Fruit fly (Drosophila melanogaster) whole organism, embryonic: ENCODE measurements around the gene CG33332.

Source experiments
- BEAF-32 ChIP-seq: fragments of 200-800 bp; sonication (Bioruptor generic); optimal IDR thresholded peaks from 3 replicates; lab custom pipeline; 2017; ENCODE audit warnings: missing biosample characterization, missing genetic modification characterization, mild to moderate bottlenecking, moderate library complexity, missing genetic modification reagents
- Bgb ChIP-seq: fragments of 200-800 bp; sonication (Bioruptor generic); IDR thresholded peaks from 2 replicates; pipeline ENCODE4 v1.3.6; 2022; ENCODE audit warnings: missing biosample characterization, missing genetic modification characterization; ENCODE audit not compliant: partially characterized antibody
- CG12104 ChIP-seq: fragments of 200-800 bp; sonication (Bioruptor generic); optimal IDR thresholded peaks from 3 replicates; lab custom pipeline; 2016; ENCODE audit warnings: missing biosample characterization, missing genetic modification characterization
- CG13287 ChIP-seq: fragments of 200-800 bp; sonication (Bioruptor generic); IDR thresholded peaks from 2 replicates; pipeline ENCODE4 v1.3.6; 2022; ENCODE audit warnings: missing biosample characterization, missing genetic modification characterization; ENCODE audit not compliant: partially characterized antibody
- CG15073 ChIP-seq: fragments of 200-800 bp; sonication (Bioruptor generic); optimal IDR thresholded peaks from 2 replicates; lab custom pipeline; 2016; ENCODE audit warnings: missing biosample characterization, missing genetic modification characterization
- CG15514 ChIP-seq: fragments of 200-800 bp; sonication (Bioruptor generic); optimal IDR thresholded peaks from 3 replicates; lab custom pipeline; 2017; ENCODE audit warnings: missing biosample characterization, missing genetic modification characterization, mild to moderate bottlenecking, moderate library complexity, missing genetic modification reagents
- CG17359 ChIP-seq: fragments of 200-800 bp; sonication (Bioruptor generic); optimal IDR thresholded peaks from 3 replicates; lab custom pipeline; 2018; ENCODE audit warnings: missing biosample characterization, mild to moderate bottlenecking, missing genetic modification characterization, moderate library complexity
- CG17385 ChIP-seq: fragments of 200-800 bp; sonication (Bioruptor generic); optimal IDR thresholded peaks from 3 replicates; lab custom pipeline; 2018; ENCODE audit warnings: missing biosample characterization, mild to moderate bottlenecking, missing genetic modification characterization
- CG17568 ChIP-seq: fragments of 200-800 bp; sonication (Bioruptor generic); optimal IDR thresholded peaks from 2 replicates; lab custom pipeline; 2018; ENCODE audit warnings: missing biosample characterization, mild to moderate bottlenecking, missing genetic modification characterization, moderate library complexity
- CG17612 ChIP-seq: fragments of 200-800 bp; sonication (Bioruptor generic); IDR thresholded peaks from 2 replicates; pipeline ENCODE4 v1.3.6; 2022; ENCODE audit warnings: missing biosample characterization, missing genetic modification characterization
- CG2116 ChIP-seq: fragments of 200-800 bp; sonication (Bioruptor generic); optimal IDR thresholded peaks from 3 replicates; lab custom pipeline; 2018; ENCODE audit warnings: missing biosample characterization, mild to moderate bottlenecking, missing genetic modification characterization
- CG32772 ChIP-seq: fragments of 200-800 bp; sonication (Bioruptor generic); IDR thresholded peaks from 2 replicates; pipeline ENCODE4 v1.3.6; 2022; ENCODE audit warnings: missing biosample characterization, missing genetic modification characterization
- CG34422 ChIP-seq: fragments of 200-800 bp; sonication (Bioruptor generic); IDR thresholded peaks from 3 replicates; pipeline ENCODE4 v1.3.6; 2022; ENCODE audit warnings: missing biosample characterization, missing genetic modification characterization
- CG4854 ChIP-seq: fragments of 200-800 bp; sonication (Bioruptor generic); optimal IDR thresholded peaks from 2 replicates; lab custom pipeline; 2016; ENCODE audit warnings: missing biosample characterization, missing genetic modification characterization, inconsistent platforms
- CG5953 ChIP-seq: fragments of 200-800 bp; sonication (Bioruptor generic); IDR thresholded peaks from 2 replicates; pipeline ENCODE4 v1.3.6; 2022; ENCODE audit warnings: missing biosample characterization, missing genetic modification characterization
- CG6175 ChIP-seq: fragments of 200-800 bp; sonication (Bioruptor generic); IDR thresholded peaks from 3 replicates; pipeline ENCODE4 v1.3.6; 2022; ENCODE audit warnings: missing biosample characterization, missing genetic modification characterization
- CG6272 ChIP-seq: fragments of 200-800 bp; sonication (Bioruptor generic); IDR thresholded peaks from 2 replicates; pipeline ENCODE4 v1.3.6; 2022; ENCODE audit warnings: missing biosample characterization, missing genetic modification characterization
- CG6689 ChIP-seq: fragments of 200-800 bp; sonication (Bioruptor generic); IDR thresholded peaks from 2 replicates; pipeline ENCODE4 v1.3.6; 2022; ENCODE audit warnings: missing biosample characterization, missing genetic modification characterization
- CG7745 ChIP-seq: fragments of 200-800 bp; sonication (Bioruptor generic); optimal IDR thresholded peaks from 2 replicates; lab custom pipeline; 2018; ENCODE audit warnings: missing biosample characterization, mild to moderate bottlenecking, missing genetic modification characterization, moderate library complexity
- CG8478 ChIP-seq: fragments of >200 bp; optimal IDR thresholded peaks from 2 replicates; lab custom pipeline; 2018
- CrebB ChIP-seq: fragments of 200-800 bp; sonication (Bioruptor generic); optimal IDR thresholded peaks from 3 replicates; lab custom pipeline; 2018; ENCODE audit warnings: missing biosample characterization, mild to moderate bottlenecking, missing genetic modification characterization
- D ChIP-seq, 2 experiments: fragments of 200-800 bp in 1 of 2; fragments of >200 bp in 1 of 2; sonication (Bioruptor generic) in 1 of 2; optimal IDR thresholded peaks; 2 replicates in 1 of 2; 3 replicates in 1 of 2; lab custom pipeline; 2017; ENCODE audit warnings: mild to moderate bottlenecking in 1 of 2, missing biosample characterization in 1 of 2, missing genetic modification characterization in 1 of 2, missing genetic modification reagents in 1 of 2
- Dll ChIP-seq: fragments of 200-800 bp; sonication (Bioruptor generic); IDR thresholded peaks from 4 replicates; pipeline ENCODE4 v1.3.6; 2022; ENCODE audit warnings: missing biosample characterization, missing genetic modification characterization; ENCODE audit not compliant: partially characterized antibody
- Dp ChIP-seq: fragments of 200-800 bp; sonication (Bioruptor generic); optimal IDR thresholded peaks from 2 replicates; lab custom pipeline; 2018; ENCODE audit warnings: missing biosample characterization, mild to moderate bottlenecking, missing genetic modification characterization, moderate library complexity
- Elba2 ChIP-seq: fragments of 200-800 bp; sonication (Bioruptor generic); optimal IDR thresholded peaks from 3 replicates; lab custom pipeline; 2016; ENCODE audit warnings: missing biosample characterization, missing genetic modification characterization
- Fer1 ChIP-seq: fragments of 200-800 bp; sonication (Bioruptor generic); optimal IDR thresholded peaks from 2 replicates; lab custom pipeline; 2017; ENCODE audit warnings: missing biosample characterization, mild to moderate bottlenecking, missing genetic modification characterization
- Hmr ChIP-seq: fragments of 200-800 bp; sonication (Bioruptor generic); optimal IDR thresholded peaks from 3 replicates; lab custom pipeline; 2017; ENCODE audit warnings: mild to moderate bottlenecking, missing biosample characterization, missing genetic modification reagents, missing genetic modification characterization
- Lpt ChIP-seq: fragments of >200 bp; optimal IDR thresholded peaks from 2 replicates; lab custom pipeline; 2018; ENCODE audit warnings: missing biosample characterization, missing genetic modification characterization
- Myb ChIP-seq: fragments of 200-800 bp; sonication (Bioruptor generic); optimal IDR thresholded peaks from 2 replicates; lab custom pipeline; 2016; ENCODE audit warnings: missing biosample characterization, missing genetic modification characterization
- NfI ChIP-seq: fragments of 200-800 bp; sonication (Bioruptor generic); optimal IDR thresholded peaks from 3 replicates; lab custom pipeline; 2018; ENCODE audit warnings: missing biosample characterization, mild to moderate bottlenecking, missing genetic modification characterization, moderate library complexity
- Sin3A ChIP-seq: fragments of >200 bp; optimal IDR thresholded peaks from 2 replicates; lab custom pipeline; 2018
- Sry-δ ChIP-seq: fragments of 200-800 bp; sonication (Bioruptor generic); optimal IDR thresholded peaks from 2 replicates; lab custom pipeline; 2016; ENCODE audit warnings: missing biosample characterization, missing genetic modification characterization
- Usf ChIP-seq: fragments of 200-800 bp; sonication (Bioruptor generic); optimal IDR thresholded peaks from 2 replicates; lab custom pipeline; 2017; ENCODE audit warnings: missing genotype, missing biosample characterization, missing genetic modification characterization
- amos ChIP-seq: fragments of 200-800 bp; sonication (Bioruptor generic); IDR thresholded peaks from 2 replicates; pipeline ENCODE4 v1.3.6; 2022; ENCODE audit warnings: missing biosample characterization, missing genetic modification characterization; ENCODE audit not compliant: partially characterized antibody
- cato ChIP-seq: fragments of 200-800 bp; sonication (Bioruptor generic); optimal IDR thresholded peaks from 2 replicates; lab custom pipeline; 2016; ENCODE audit warnings: missing biosample characterization, missing genetic modification characterization, borderline replicate concordance
- ci ChIP-seq: fragments of 200-800 bp; sonication (Bioruptor generic); IDR thresholded peaks from 3 replicates; pipeline ENCODE4 v1.3.6; 2022; ENCODE audit warnings: missing biosample characterization, missing genetic modification characterization
- cwo ChIP-seq: fragments of 200-800 bp; sonication (Bioruptor generic); optimal IDR thresholded peaks from 3 replicates; lab custom pipeline; 2017; ENCODE audit warnings: missing biosample characterization, missing genetic modification characterization, mild to moderate bottlenecking, moderate library complexity, missing genetic modification reagents
- dati ChIP-seq: fragments of 200-800 bp; sonication (Bioruptor generic); IDR thresholded peaks from 2 replicates; pipeline ENCODE4 v1.3.6; 2022; ENCODE audit warnings: missing biosample characterization, missing genetic modification characterization
- dmrt99B ChIP-seq: fragments of 200-800 bp; sonication (Bioruptor generic); optimal IDR thresholded peaks from 2 replicates; lab custom pipeline; 2018; ENCODE audit warnings: missing biosample characterization, mild to moderate bottlenecking, missing genetic modification characterization, moderate library complexity
- ftz-f1 ChIP-seq: fragments of 200-800 bp; sonication (Bioruptor generic); optimal IDR thresholded peaks from 2 replicates; lab custom pipeline; 2016; ENCODE audit warnings: missing biosample characterization, missing genetic modification characterization
- gt ChIP-seq: fragments of 200-800 bp; sonication (Bioruptor generic); IDR thresholded peaks from 2 replicates; pipeline ENCODE4 v1.3.6; 2022; ENCODE audit warnings: missing biosample characterization, missing genetic modification characterization
- hbn ChIP-seq: fragments of 200-800 bp; sonication (Bioruptor generic); IDR thresholded peaks from 2 replicates; pipeline ENCODE4 v1.3.6; 2022; ENCODE audit warnings: missing biosample characterization, missing genetic modification characterization; ENCODE audit not compliant: partially characterized antibody
- mld ChIP-seq: fragments of 200-800 bp; sonication (Bioruptor generic); IDR thresholded peaks from 3 replicates; pipeline ENCODE4 v1.3.6; 2022; ENCODE audit warnings: missing biosample characterization, missing genetic modification characterization; ENCODE audit not compliant: partially characterized antibody
- nmo ChIP-seq: fragments of 200-800 bp; sonication (Bioruptor generic); optimal IDR thresholded peaks from 2 replicates; lab custom pipeline; 2018; ENCODE audit warnings: missing biosample characterization, mild to moderate bottlenecking, missing genetic modification characterization, moderate library complexity
- otp ChIP-seq: fragments of 200-800 bp; sonication (Bioruptor generic); IDR thresholded peaks from 3 replicates; pipeline ENCODE4, ENCODE4 v1.3.6; 2022; ENCODE audit warnings: missing biosample characterization, missing genetic modification characterization
- psq ChIP-seq: fragments of 200-800 bp; sonication (Bioruptor generic); optimal IDR thresholded peaks from 2 replicates; lab custom pipeline; 2017; ENCODE audit warnings: missing biosample characterization, missing genetic modification characterization
- repo ChIP-seq: fragments of 200-800 bp; sonication (Bioruptor generic); optimal IDR thresholded peaks from 2 replicates; lab custom pipeline; 2016; ENCODE audit warnings: missing biosample characterization, missing genetic modification characterization
- sim ChIP-seq: fragments of 200-800 bp; sonication (Bioruptor generic); IDR thresholded peaks from 2 replicates; pipeline ENCODE4 v1.3.6; 2022; ENCODE audit warnings: missing biosample characterization, missing genetic modification characterization
- slp2 ChIP-seq: fragments of 200-800 bp; sonication (Bioruptor generic); optimal IDR thresholded peaks from 2 replicates; lab custom pipeline; 2016; ENCODE audit warnings: missing biosample characterization, missing genetic modification characterization
- stc ChIP-seq: fragments of 200-800 bp; sonication (Bioruptor generic); IDR thresholded peaks from 2 replicates; pipeline ENCODE4 v1.3.6; 2022; ENCODE audit warnings: missing biosample characterization, missing genetic modification characterization

The CG33332 gene

DNA sequence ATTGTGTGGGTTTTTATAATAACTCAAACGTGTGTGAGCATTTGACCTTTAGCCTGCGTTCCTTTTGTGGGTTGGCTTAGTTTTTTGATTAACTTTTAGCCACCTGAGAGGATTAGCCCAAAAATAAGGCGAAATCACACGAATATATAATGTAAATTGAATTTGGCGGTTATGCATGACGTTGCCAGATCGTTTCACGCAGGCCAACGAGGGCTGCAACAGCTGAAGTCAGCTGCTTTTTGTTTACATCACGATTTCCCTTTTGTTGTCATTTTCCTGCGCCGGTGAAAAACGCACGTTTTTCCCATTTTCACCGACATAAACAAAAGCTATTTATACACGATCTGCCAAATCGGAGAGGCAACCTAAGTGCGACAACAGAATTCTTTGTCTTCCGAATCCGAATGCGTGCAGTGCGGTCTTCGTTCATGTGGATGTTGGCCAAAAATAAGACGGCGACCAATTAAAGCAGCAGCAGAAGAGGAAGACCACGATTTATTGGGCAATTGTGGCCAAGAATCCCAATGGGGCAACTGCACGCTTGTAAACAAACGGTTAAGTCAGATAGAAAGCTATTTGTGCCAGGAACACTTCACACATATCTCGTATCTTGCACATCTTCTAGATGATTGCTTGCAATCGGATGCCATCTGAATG, 6.9 kb upstream of the CG33332 start, which contains the start of gene CG3631:
Gene CG3631, plus strand, starts transcription at position 251 of the 657 bp plus-strand sequence.
- TF ChIP-seq nmo (GFP tag; lab: Kevin White, UChicago): peak; percentile 10
- no peak for TF ChIP-seq Usf (GFP tag; lab: Kevin White, UChicago)
- no peak for TF ChIP-seq CG15073 (GFP tag; lab: Kevin White, UChicago)
- 0 out of 3 replicates have a peak, but pooled peaks have one; percentile 6 for TF ChIP-seq mld (GFP tag; lab: Robert Waterston, UW)
- TF ChIP-seq CrebB (tag; lab: Kevin White, UChicago): no peak
- TF ChIP-seq sim (GFP tag; lab: Robert Waterston, UW): no peak
- TF ChIP-seq CG6272 (GFP tag; lab: Robert Waterston, UW): no peak
- TF ChIP-seq BEAF-32 (GFP tag; lab: Kevin White, UChicago): peak; percentile 25
- peak; percentile 7 for TF ChIP-seq Sry-δ (GFP tag; lab: Kevin White, UChicago)
- TF ChIP-seq Hmr: peak; percentile 20
- peak; percentile 33 for TF ChIP-seq cwo (GFP tag; lab: Kevin White, UChicago)
- TF ChIP-seq CG32772 (GFP tag; lab: Robert Waterston, UW): no peak
- TF ChIP-seq NfI (GFP tag; lab: Kevin White, UChicago): no peak
- TF ChIP-seq hbn: peak; percentile 34
- TF ChIP-seq Fer1 (GFP tag; lab: Kevin White, UChicago): no peak
- peak; percentile 95 for TF ChIP-seq Dp (GFP tag; lab: Kevin White, UChicago)
- no peak for TF ChIP-seq stc
- TF ChIP-seq Elba2 (GFP tag; lab: Kevin White, UChicago): peak; percentile 38
- no peak for TF ChIP-seq cato (GFP tag; lab: Kevin White, UChicago)
- TF ChIP-seq CG6175 (GFP tag; lab: Robert Waterston, UW): no peak
- TF ChIP-seq CG17359 (tag; lab: Kevin White, UChicago): no peak
- no peak for TF ChIP-seq CG4854
- TF ChIP-seq CG5953 (GFP tag; lab: Robert Waterston, UW): no peak
- no peak for TF ChIP-seq ftz-f1 (GFP tag; lab: Kevin White, UChicago)
- TF ChIP-seq Dll (GFP tag; lab: Robert Waterston, UW): 0 out of 4 replicates have a peak, but pooled peaks have one; percentile 31
- TF ChIP-seq Lpt (GFP tag; lab: Kevin White, UChicago): no peak
- peak; percentile 30 for TF ChIP-seq CG2116 (GFP tag; lab: Kevin White, UChicago)
- TF ChIP-seq Bgb: no peak
- TF ChIP-seq Sin3A (lab: Kevin White, UChicago): peak; percentile 52
- no peak for TF ChIP-seq D (optimal IDR thresholded peaks at IDR 0.05; lab: Kevin White, UChicago)
- TF ChIP-seq D (GFP tag; optimal IDR thresholded peaks at IDR 0.05; lab: Kevin White, UChicago): no peak
- no peak for TF ChIP-seq CG17612 (GFP tag; lab: Robert Waterston, UW)
- TF ChIP-seq dmrt99B (tag; lab: Kevin White, UChicago): no peak
- TF ChIP-seq psq (GFP tag; lab: Kevin White, UChicago): peak; percentile 74
- peak; percentile 87; the same call in 2 of the 3 replicates for TF ChIP-seq CG34422
- no peak for TF ChIP-seq CG7745 (tag; lab: Kevin White, UChicago)
- TF ChIP-seq CG17568 (GFP tag; lab: Kevin White, UChicago): no peak
- no peak for TF ChIP-seq ci
- TF ChIP-seq otp (GFP tag; lab: Robert Waterston, UW): no peak
- TF ChIP-seq dati (GFP tag; lab: Robert Waterston, UW): no peak
- no peak for TF ChIP-seq CG6689 (GFP tag; lab: Robert Waterston, UW)
- TF ChIP-seq repo (GFP tag; lab: Kevin White, UChicago): no peak
- TF ChIP-seq CG15514 (GFP tag; lab: Kevin White, UChicago): peak; percentile 26
- no peak for TF ChIP-seq gt (GFP tag; lab: Robert Waterston, UW)
- no peak for TF ChIP-seq CG8478 (lab: Kevin White, UChicago)
- TF ChIP-seq CG12104 (GFP tag; lab: Kevin White, UChicago): no peak
- TF ChIP-seq CG17385 (GFP tag; lab: Kevin White, UChicago): peak; percentile 81
- peak; percentile 64 for TF ChIP-seq Myb (GFP tag; lab: Kevin White, UChicago)
- peak; percentile 56 for TF ChIP-seq CG13287 (GFP tag; lab: Robert Waterston, UW)
- TF ChIP-seq slp2 (GFP tag; lab: Kevin White, UChicago): peak; percentile 3
- TF ChIP-seq amos (GFP tag; lab: Robert Waterston, UW): peak; percentile 41; the same call in 1 of the 2 replicates
